Fruit fly (Drosophila melanogaster) whole organism, embryonic: Measurements from ENCODE around the gene Lcp65Ac.

Source experiments
- ATbp ChIP-seq: fragments of 200-800 bp; sonication (Bioruptor generic); optimal IDR thresholded peaks from 2 replicates; lab custom pipeline; 2017; ENCODE audit warnings: missing biosample characterization, mild to moderate bottlenecking, missing genetic modification characterization, missing genetic modification reagents
- B-H1 ChIP-seq: fragments of 200-800 bp; sonication (Bioruptor generic); IDR thresholded peaks from 3 replicates; pipeline ENCODE4 v1.3.6; 2022; ENCODE audit warnings: missing biosample characterization, missing genetic modification characterization
- B-H2 ChIP-seq: fragments of 200-800 bp; sonication (Bioruptor generic); optimal IDR thresholded peaks from 2 replicates; lab custom pipeline; 2018; ENCODE audit warnings: missing biosample characterization, mild to moderate bottlenecking, missing genetic modification characterization
- CG10209 ChIP-seq: fragments of 200-800 bp; sonication (Bioruptor generic); optimal IDR thresholded peaks from 3 replicates; lab custom pipeline; 2017; ENCODE audit warnings: missing biosample characterization, mild to moderate bottlenecking, missing genetic modification characterization, missing genetic modification reagents
- CG10462 ChIP-seq: fragments of 200-800 bp; sonication (Bioruptor generic); optimal IDR thresholded peaks from 2 replicates; lab custom pipeline; 2016; ENCODE audit warnings: missing biosample characterization, missing genetic modification characterization
- CG11093 ChIP-seq: fragments of 200-800 bp; sonication (Bioruptor generic); IDR thresholded peaks from 3 replicates; pipeline ENCODE4 v1.3.6; 2022; ENCODE audit warnings: missing biosample characterization, missing genetic modification characterization
- CG11504 ChIP-seq: fragments of 200-800 bp; sonication (Bioruptor generic); optimal IDR thresholded peaks from 3 replicates; lab custom pipeline; 2019; ENCODE audit warnings: missing biosample characterization, mild to moderate bottlenecking, missing genetic modification characterization, moderate library complexity
- CG12391 ChIP-seq: fragments of 200-800 bp; sonication (Bioruptor generic); optimal IDR thresholded peaks from 3 replicates; lab custom pipeline; 2018; ENCODE audit warnings: missing biosample characterization, mild to moderate bottlenecking, missing genetic modification characterization, moderate library complexity
- CG13296 ChIP-seq: fragments of 200-800 bp; sonication (Bioruptor generic); optimal IDR thresholded peaks from 3 replicates; lab custom pipeline; 2018; ENCODE audit warnings: missing biosample characterization, mild to moderate bottlenecking, missing genetic modification characterization
- CG16863 ChIP-seq: fragments of 200-800 bp; sonication (Bioruptor generic); optimal IDR thresholded peaks from 3 replicates; lab custom pipeline; 2016; ENCODE audit warnings: missing biosample characterization, missing genetic modification characterization
- CG17385 ChIP-seq: fragments of 200-800 bp; sonication (Bioruptor generic); optimal IDR thresholded peaks from 3 replicates; lab custom pipeline; 2018; ENCODE audit warnings: missing biosample characterization, mild to moderate bottlenecking, missing genetic modification characterization
- CG18262 ChIP-seq: fragments of 200-800 bp; optimal IDR thresholded peaks from 3 replicates; lab custom pipeline; 2019; ENCODE audit warnings: missing biosample characterization, mild to moderate bottlenecking, missing genetic modification characterization, moderate library complexity
- CG18476 ChIP-seq: fragments of 200-800 bp; sonication (Bioruptor generic); optimal IDR thresholded peaks from 2 replicates; lab custom pipeline; 2016; ENCODE audit warnings: missing biosample characterization, mild to moderate bottlenecking, missing genetic modification characterization
- CG18599 ChIP-seq: fragments of 200-800 bp; sonication (Bioruptor generic); optimal IDR thresholded peaks from 3 replicates; lab custom pipeline; 2017; ENCODE audit warnings: missing biosample characterization, missing genetic modification characterization, mild to moderate bottlenecking, moderate library complexity, missing genetic modification reagents
- CG3838 ChIP-seq: fragments of 200-800 bp; sonication (Bioruptor generic); optimal IDR thresholded peaks from 3 replicates; lab custom pipeline; 2016; ENCODE audit warnings: missing biosample characterization, missing genetic modification characterization
- CG4820 ChIP-seq: fragments of 200-800 bp; sonication (Bioruptor generic); optimal IDR thresholded peaks from 3 replicates; lab custom pipeline; 2016; ENCODE audit warnings: missing biosample characterization, missing genetic modification characterization
- CG7357 ChIP-seq: fragments of 200-800 bp; sonication (Bioruptor generic); IDR thresholded peaks from 3 replicates; pipeline ENCODE4 v1.3.6; 2022; ENCODE audit warnings: missing biosample characterization, missing genetic modification characterization
- CG8944 ChIP-seq: fragments of 200-800 bp; sonication (Bioruptor generic); optimal IDR thresholded peaks from 3 replicates; lab custom pipeline; 2016; ENCODE audit warnings: missing biosample characterization, missing genetic modification characterization
- CoRest ChIP-seq: fragments of 200-800 bp; sonication (Bioruptor generic); optimal IDR thresholded peaks from 3 replicates; lab custom pipeline; 2018; ENCODE audit warnings: missing biosample characterization, mild to moderate bottlenecking, missing genetic modification characterization, moderate library complexity
- Dip3 ChIP-seq: fragments of 200-800 bp; sonication (Bioruptor generic); optimal IDR thresholded peaks from 3 replicates; lab custom pipeline; 2016; ENCODE audit warnings: missing biosample characterization, missing genetic modification characterization
- Gug ChIP-seq: fragments of 200-800 bp; sonication (Bioruptor generic); IDR thresholded peaks from 4 replicates; pipeline ENCODE4 v1.3.6; 2022; ENCODE audit warnings: missing biosample characterization, missing genetic modification characterization
- Mad ChIP-seq: fragments of 200-800 bp; sonication (Bioruptor generic); optimal IDR thresholded peaks from 2 replicates; lab custom pipeline; 2016; ENCODE audit warnings: missing biosample characterization, missing genetic modification characterization
- Mes4 ChIP-seq: fragments of 200-800 bp; sonication (Bioruptor generic); optimal IDR thresholded peaks from 2 replicates; lab custom pipeline; 2016; ENCODE audit warnings: missing biosample characterization, missing genetic modification characterization
- Pdp1 ChIP-seq, 2 experiments: fragments of 200-800 bp; sonication (Bioruptor generic); optimal IDR thresholded peaks; 3 replicates each; lab custom pipeline; 2016; ENCODE audit warnings: missing biosample characterization in 2 of 2, missing genetic modification characterization in 2 of 2, mild to moderate bottlenecking in 1 of 2, moderate library complexity in 1 of 2
- Ravus ChIP-seq: fragments of 200-800 bp; sonication (Bioruptor generic); IDR thresholded peaks from 2 replicates; pipeline ENCODE4 v1.3.6; 2022; ENCODE audit warnings: missing biosample characterization, missing genetic modification characterization
- Rfx ChIP-seq: fragments of 200-800 bp; sonication (Bioruptor generic); IDR thresholded peaks from 2 replicates; pipeline ENCODE4 v1.3.6; 2022; ENCODE audit warnings: missing biosample characterization, missing genetic modification characterization
- Sin3A ChIP-seq: fragments of >200 bp; optimal IDR thresholded peaks from 2 replicates; lab custom pipeline; 2018
- Vsx1 ChIP-seq: fragments of 200-800 bp; sonication (Bioruptor generic); optimal IDR thresholded peaks from 2 replicates; lab custom pipeline; 2017; ENCODE audit warnings: missing biosample characterization, mild to moderate bottlenecking, missing genetic modification characterization, missing genetic modification reagents
- ab ChIP-seq: fragments of 200-800 bp; sonication (Bioruptor generic); optimal IDR thresholded peaks from 2 replicates; lab custom pipeline; 2016; ENCODE audit warnings: missing biosample characterization, missing genetic modification characterization
- bcd ChIP-seq: fragments of 200-800 bp; sonication (Bioruptor generic); optimal IDR thresholded peaks from 2 replicates; lab custom pipeline; 2017; ENCODE audit warnings: missing biosample characterization, mild to moderate bottlenecking, missing genetic modification characterization
- chm ChIP-seq: fragments of 200-800 bp; sonication (Bioruptor generic); IDR thresholded peaks from 2 replicates; pipeline ENCODE4 v1.3.6; 2022; ENCODE audit warnings: missing biosample characterization, missing genetic modification characterization
- dm ChIP-seq: fragments of 200-800 bp; sonication (Bioruptor generic); optimal IDR thresholded peaks from 3 replicates; lab custom pipeline; 2016; ENCODE audit warnings: missing biosample characterization, missing genetic modification characterization
- fd64A ChIP-seq: fragments of 200-800 bp; sonication (Bioruptor generic); optimal IDR thresholded peaks from 3 replicates; lab custom pipeline; 2018; ENCODE audit warnings: missing biosample characterization, mild to moderate bottlenecking, missing genetic modification characterization
- gce ChIP-seq: fragments of 200-800 bp; sonication (Bioruptor generic); IDR thresholded peaks from 3 replicates; pipeline ENCODE4 v1.3.6; 2022; ENCODE audit warnings: missing biosample characterization, missing genetic modification characterization
- grau ChIP-seq: fragments of 200-800 bp; optimal IDR thresholded peaks from 3 replicates; lab custom pipeline; 2019; ENCODE audit warnings: missing biosample characterization, mild to moderate bottlenecking, missing genetic modification characterization, moderate library complexity
- jigr1 ChIP-seq: fragments of 200-800 bp; sonication (Bioruptor generic); IDR thresholded peaks from 3 replicates; pipeline ENCODE4 v1.3.6; 2022; ENCODE audit warnings: missing biosample characterization, missing genetic modification characterization
- jing ChIP-seq: fragments of 200-800 bp; sonication (Bioruptor generic); optimal IDR thresholded peaks from 2 replicates; lab custom pipeline; 2018; ENCODE audit warnings: missing biosample characterization, mild to moderate bottlenecking, missing genetic modification characterization
- lov ChIP-seq, 2 experiments: fragments of 200-800 bp in 1 of 2; fragments of >200 bp in 1 of 2; sonication (Bioruptor generic) in 1 of 2; IDR thresholded peaks in 1 of 2; optimal IDR thresholded peaks in 1 of 2; 2 replicates in 1 of 2; 3 replicates in 1 of 2; pipeline versions ENCODE4 v1.3.6 to Lab custom; 2017 to 2022; ENCODE audit warnings: missing biosample characterization in 1 of 2, missing genetic modification characterization in 1 of 2
- mld ChIP-seq: fragments of 200-800 bp; sonication (Bioruptor generic); IDR thresholded peaks from 3 replicates; pipeline ENCODE4 v1.3.6; 2022; ENCODE audit warnings: missing biosample characterization, missing genetic modification characterization; ENCODE audit not compliant: partially characterized antibody
- pita ChIP-seq: fragments of 200-800 bp; sonication (Bioruptor generic); optimal IDR thresholded peaks from 2 replicates; lab custom pipeline; 2017; ENCODE audit warnings: missing biosample characterization, mild to moderate bottlenecking, missing genetic modification characterization
- repo ChIP-seq: fragments of 200-800 bp; sonication (Bioruptor generic); optimal IDR thresholded peaks from 2 replicates; lab custom pipeline; 2016; ENCODE audit warnings: missing biosample characterization, missing genetic modification characterization
- run ChIP-seq: fragments of 200-800 bp; sonication (Bioruptor generic); optimal IDR thresholded peaks from 3 replicates; lab custom pipeline; 2018; ENCODE audit warnings: missing biosample characterization, mild to moderate bottlenecking, missing genetic modification characterization
- slbo ChIP-seq: fragments of 200-800 bp; sonication (Bioruptor generic); IDR thresholded peaks from 2 replicates; pipeline ENCODE4 v1.3.6; 2022; ENCODE audit warnings: missing biosample characterization, missing genetic modification characterization
- sug ChIP-seq: fragments of 200-800 bp; optimal IDR thresholded peaks from 2 replicates; lab custom pipeline; 2019; ENCODE audit warnings: missing biosample characterization, mild to moderate bottlenecking, missing genetic modification characterization, moderate library complexity
- tap ChIP-seq: fragments of 200-800 bp; optimal IDR thresholded peaks from 3 replicates; lab custom pipeline; 2019; ENCODE audit warnings: missing biosample characterization, mild to moderate bottlenecking, missing genetic modification characterization, moderate library complexity
- tin ChIP-seq: fragments of 200-800 bp; sonication (Bioruptor generic); optimal IDR thresholded peaks from 3 replicates; lab custom pipeline; 2016; ENCODE audit warnings: missing biosample characterization, missing genetic modification characterization
- usp ChIP-seq: fragments of >200 bp; optimal IDR thresholded peaks from 2 replicates; lab custom pipeline; 2017; ENCODE audit warnings: missing biosample characterization, missing genetic modification characterization
- zen2 ChIP-seq: fragments of 200-800 bp; sonication (Bioruptor generic); IDR thresholded peaks from 3 replicates; pipeline ENCODE4 v1.3.6; 2022; ENCODE audit warnings: missing biosample characterization, missing genetic modification characterization; ENCODE audit not compliant: partially characterized antibody
- zfh2 ChIP-seq: fragments of 200-800 bp; sonication (Bioruptor generic); optimal IDR thresholded peaks from 2 replicates; lab custom pipeline; 2016; ENCODE audit warnings: missing biosample characterization, missing genetic modification characterization

Lcp65Ac gene

DNA sequence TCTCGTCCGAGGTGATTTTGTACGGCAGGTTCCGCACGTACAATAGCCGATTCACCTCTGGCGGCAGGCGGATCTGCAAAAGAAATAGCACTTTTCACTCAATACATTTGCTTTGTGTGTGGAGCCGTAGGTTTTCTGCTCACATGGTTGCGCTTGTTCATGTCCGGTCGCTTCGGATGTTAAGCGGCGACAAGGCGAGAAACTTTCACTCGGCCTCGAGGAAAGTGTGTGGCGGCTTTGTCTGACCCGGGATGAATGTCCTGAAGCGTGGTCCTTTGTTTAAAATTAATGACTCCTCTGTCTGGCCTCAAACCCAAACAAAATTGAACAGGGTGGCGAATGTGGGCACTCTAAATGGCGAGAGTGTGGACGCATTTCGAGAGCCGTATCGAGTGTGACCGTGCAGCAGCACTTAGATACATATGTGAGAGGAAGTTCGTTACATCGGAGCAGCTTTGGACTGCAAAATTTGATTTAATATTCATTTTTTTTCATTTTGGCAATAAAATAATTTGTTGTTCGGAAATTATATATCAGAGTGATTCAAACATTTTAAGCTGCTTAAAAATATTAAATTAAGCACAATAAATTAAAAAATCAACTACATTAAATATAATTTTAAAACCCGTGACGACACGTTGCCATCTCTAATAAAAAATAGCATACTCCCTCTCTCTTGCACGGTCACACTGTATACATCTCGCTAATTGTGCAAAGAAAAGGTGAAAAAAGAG, 48.4 kb downstream of the Lcp65Ac start, which contains the start of the genes Sf3b6 and Tnpo (continued):
- TF ChIP-seq CoRest (peak; percentile 93), CG10462 (GFP tag; lab: Kevin White, UChicago) (peak; percentile 64), fd64A (GFP tag; lab: Kevin White, UChicago) (no peak), Pdp1 (GFP tag; optimal IDR thresholded peaks at IDR 0.05; lab: Kevin White, UChicago) (peak; percentile 59 to 77), B-H2 (peak; percentile 63), pita (no peak), CG7357 (peak; percentile 82), gce (peak; percentile 40; the same call in 1 of the 3 replicates), CG4820 (peak; percentile 80), run (no peak), tap (tag; lab: Kevin White, UChicago) (no peak), repo (GFP tag; lab: Kevin White, UChicago) (no peak), CG13296 (peak; percentile 75), zen2 (GFP tag; lab: Robert Waterston, UW) (no peak; the same call in 2 of the 3 replicates), Rfx (GFP tag; lab: Robert Waterston, UW) (peak; percentile 88), CG10209 (GFP tag; lab: Kevin White, UChicago) (peak; percentile 86), CG11504 (tag; lab: Kevin White, UChicago) (no peak), CG3838 (GFP tag; lab: Kevin White, UChicago) (peak; percentile 31), CG18262 (peak; percentile 87), B-H1 (peak; percentile 63; the same call in 2 of the 3 replicates), CG12391 (tag; lab: Kevin White, UChicago) (peak; percentile 91), Sin3A (lab: Kevin White, UChicago) (peak; percentile 81), CG17385 (GFP tag; lab: Kevin White, UChicago) (no peak), CG18599 (GFP tag; lab: Kevin White, UChicago) (no peak), jigr1 (peak; percentile 85), Gug (no peak; the same call in 1 of the 4 replicates), chm (GFP tag; lab: Robert Waterston, UW) (peak; percentile 56; the same call in 1 of the 2 replicates), bcd (GFP tag; lab: Kevin White, UChicago) (peak; percentile 85), Dip3 (peak; percentile 77), ab (GFP tag; lab: Kevin White, UChicago) (no peak), zfh2 (GFP tag; lab: Kevin White, UChicago) (peak; percentile 79), mld (GFP tag; lab: Robert Waterston, UW) (0 out of 3 replicates have a peak, but pooled peaks have one; percentile 12), CG16863 (GFP tag; lab: Kevin White, UChicago) (peak; percentile 62), usp (GFP tag; lab: Kevin White, UChicago) (no peak), ATbp (GFP tag; lab: Kevin White, UChicago) (no peak), lov (optimal IDR thresholded peaks at IDR 0.05; lab: Kevin White, UChicago) (no peak), lov (GFP tag; IDR thresholded peaks at IDR 0.05; lab: Robert Waterston, UW) (peak; percentile 56; the same call in 1 of the 3 replicates), CG18476 (GFP tag; lab: Kevin White, UChicago) (peak; percentile 67), dm (GFP tag; lab: Kevin White, UChicago) (peak; percentile 60), Mad (peak; percentile 75), CG11093 (GFP tag; lab: Robert Waterston, UW) (peak; percentile 59; the same call in 2 of the 3 replicates), jing (GFP tag; lab: Kevin White, UChicago) (no peak), tin (GFP tag; lab: Kevin White, UChicago) (peak; percentile 80), slbo (peak; percentile 92), CG8944 (GFP tag; lab: Kevin White, UChicago) (peak; percentile 43), Ravus (GFP tag; lab: Robert Waterston, UW) (no peak; the same call in 1 of the 2 replicates), grau (peak; percentile 87), Vsx1 (no peak), sug (tag; lab: Kevin White, UChicago) (peak; percentile 85), Mes4 (peak; percentile 63)
